Worm (Caenorhabditis elegans) whole organism, midembryonic: ENCODE data around the gene nhr-155.

Experiments used
- T22C8.4 ChIP-seq: fragments of 200-800 bp; sonication (Bioruptor generic); IDR thresholded peaks from 2 replicates; pipeline ENCODE4 v1.3.6; 2022; ENCODE audit warnings: missing genetic modification characterization, missing compliant biosample characterization
- cog-1 ChIP-seq: sonication (generic microtip); optimal IDR thresholded peaks from 2 replicates; lab custom pipeline; 2016; ENCODE audit warnings: missing genetic modification characterization, missing compliant biosample characterization
- flt-1 ChIP-seq: fragments of 200-800 bp; sonication (Bioruptor generic); IDR thresholded peaks from 2 replicates; pipeline ENCODE4 v1.3.6; 2022; ENCODE audit warnings: missing genetic modification characterization, missing compliant biosample characterization
- klf-2 ChIP-seq: fragments of 200-800 bp; sonication (Bioruptor generic); conservative IDR thresholded peaks from 2 replicates; pipeline ENCODE4 v1.3.6; 2022; ENCODE audit warnings: missing genetic modification reagents, missing genetic modification characterization, missing compliant biosample characterization
- med-1 ChIP-seq: sonication (generic microtip); optimal IDR thresholded peaks from 2 replicates; lab custom pipeline; 2017; ENCODE audit warnings: missing genetic modification characterization, mild to moderate bottlenecking, missing compliant biosample characterization, antibody characterized with exemption, missing genetic modification reagents; ENCODE audit not compliant: insufficient read depth
- ref-1 ChIP-seq: fragments of 200-800 bp; sonication (Bioruptor generic); conservative IDR thresholded peaks from 2 replicates; pipeline ENCODE4 v1.3.6; 2022; ENCODE audit warnings: missing genetic modification reagents, missing genetic modification characterization, missing compliant biosample characterization
- tab-1 ChIP-seq: fragments of 200-800 bp; sonication (Bioruptor generic); IDR thresholded peaks from 2 replicates; pipeline ENCODE4 v1.3.6; 2022; ENCODE audit warnings: missing genetic modification characterization, missing compliant biosample characterization
- ztf-23 ChIP-seq: fragments of 200-800 bp; sonication (Bioruptor generic); IDR thresholded peaks from 2 replicates; pipeline ENCODE4 v1.3.6; 2022; ENCODE audit warnings: missing genetic modification reagents, missing genetic modification characterization, missing compliant biosample characterization
- ztf-29 ChIP-seq: fragments of 200-800 bp; sonication (Bioruptor generic); IDR thresholded peaks from 2 replicates; pipeline ENCODE4 v1.3.6; 2022; ENCODE audit warnings: missing genetic modification reagents, missing genetic modification characterization, missing compliant biosample characterization

The nhr-155 gene

ce11 chrV:547980-548379 is 8.7 kb downstream of the nhr-155 start, which contains the start of gene C14C6.6:
Gene C14C6.6 (minus strand): TSS chrV:548080.
- TF ChIP-seq med-1 (GFP tag; lab: Kevin White, UChicago) (no peak), klf-2 (no peak)

- TF ChIP-seq flt-1 (GFP tag; lab: Robert Waterston, UW) (no peak), cog-1 (no peak), ztf-23 (GFP tag; lab: Robert Waterston, UW) (no peak)
Measured at ce11 chrV:552406-552805, 13.1 kb downstream of the nhr-155 start.

DNA sequence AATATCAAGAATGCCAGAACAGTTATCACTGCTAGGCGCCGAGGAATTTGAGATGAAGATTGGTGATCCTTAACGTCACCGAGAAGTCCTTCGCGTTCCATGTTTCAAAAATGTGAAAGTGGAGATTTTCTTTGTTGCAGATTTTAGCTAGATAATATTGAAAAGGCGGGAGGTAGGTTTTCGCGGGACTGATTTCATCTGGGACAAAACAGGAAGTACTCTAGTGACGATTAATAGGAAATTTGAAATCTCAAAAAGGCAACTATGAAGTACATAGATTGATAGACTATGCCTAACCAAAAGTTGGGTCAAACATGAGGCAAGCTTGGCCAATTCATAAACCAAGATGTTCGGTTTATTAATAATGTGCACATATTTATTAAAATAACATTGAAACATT is 13.8 kb downstream of the nhr-155 start, which contains the start of gene C14C6.8:
Gene C14C6.8 (minus strand): TSS at position 101 of the 400 bp plus-strand sequence.
- no peak for TF ChIP-seq klf-2
- TF ChIP-seq tab-1 (GFP tag; lab: Robert Waterston, UW) = no peak
- TF ChIP-seq ztf-29 = no peak

DNA sequence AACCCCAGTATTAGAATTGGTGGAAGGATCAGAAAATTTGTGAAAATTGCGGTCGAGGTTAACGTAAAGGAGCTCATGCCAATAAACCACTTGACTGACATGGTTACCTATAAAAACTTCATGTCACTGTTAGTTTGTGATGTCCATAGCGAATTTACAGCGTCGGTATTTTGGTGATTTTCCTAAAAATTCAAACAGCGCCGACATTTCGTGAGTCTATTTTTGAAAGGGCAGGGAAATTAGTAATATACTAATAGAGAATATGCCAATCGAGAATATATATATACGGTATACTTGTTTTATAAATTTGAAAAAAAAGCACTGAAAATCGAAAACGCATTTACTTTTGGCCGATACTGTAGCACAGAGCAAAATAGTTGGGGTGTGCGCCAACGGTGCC is 16.8 kb downstream of the nhr-155 start, which contains the start of gene srx-8:
Gene srx-8 (minus strand): TSS at position 101 of the 400 bp plus-strand sequence.
- TF ChIP-seq ztf-29 (no peak), tab-1 (GFP tag; lab: Robert Waterston, UW) (no peak), ztf-23 (GFP tag; lab: Robert Waterston, UW) (no peak), flt-1 (GFP tag; lab: Robert Waterston, UW) (no peak), klf-2 (no peak)

- no peak for TF ChIP-seq flt-1 (GFP tag; lab: Robert Waterston, UW)
- TF ChIP-seq ref-1 = no peak
- TF ChIP-seq med-1 (GFP tag; lab: Kevin White, UChicago) = no peak
- TF ChIP-seq ztf-29 = no peak
- no peak for TF ChIP-seq cog-1
- no peak for TF ChIP-seq ztf-23 (GFP tag; lab: Robert Waterston, UW)
- no peak for TF ChIP-seq klf-2
- no peak for TF ChIP-seq tab-1 (GFP tag; lab: Robert Waterston, UW)
- no peak for TF ChIP-seq T22C8.4 (GFP tag; lab: Robert Waterston, UW)
Measured at ce11 chrV:559940-560339, 20.7 kb downstream of the nhr-155 start, which contains the start of gene srx-7. Gene srx-7 (plus strand): TSS chrV:560195.

ce11 chrV:562834-563233 is 23.6 kb downstream of the nhr-155 start, which contains the start of gene C14C6.2:
Gene C14C6.2 (plus strand): TSS chrV:563134.
- no peak for TF ChIP-seq T22C8.4 (GFP tag; lab: Robert Waterston, UW)
- TF ChIP-seq med-1 (GFP tag; lab: Kevin White, UChicago) = no peak
- TF ChIP-seq klf-2 = no peak
- TF ChIP-seq ztf-23 (GFP tag; lab: Robert Waterston, UW) = no peak
- no peak for TF ChIP-seq ref-1
- no peak for TF ChIP-seq ztf-29
- no peak for TF ChIP-seq cog-1
- TF ChIP-seq flt-1 (GFP tag; lab: Robert Waterston, UW) = no peak
- TF ChIP-seq tab-1 (GFP tag; lab: Robert Waterston, UW) = no peak

DNA sequence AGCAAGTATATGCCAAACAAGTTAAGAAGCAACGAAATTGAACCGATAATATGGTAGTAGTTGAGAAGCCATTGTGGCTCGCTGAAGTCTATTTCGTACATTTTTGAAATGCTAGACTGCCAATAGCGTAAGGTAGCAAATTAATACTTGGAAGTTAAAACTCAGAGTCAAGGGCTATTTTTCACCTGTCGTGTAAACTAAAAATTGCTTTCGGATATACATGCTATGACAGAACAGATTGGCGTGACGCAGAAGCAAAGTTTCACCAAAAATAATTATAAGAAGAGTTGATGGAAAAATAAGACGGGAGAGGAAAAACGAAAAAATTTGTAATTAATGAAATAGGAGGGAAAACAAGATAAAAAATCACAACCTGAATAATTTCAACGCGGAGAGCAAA is 26.7 kb downstream of the nhr-155 start, which contains the start of gene sri-73:
Gene sri-73 (minus strand): TSS at position 101 of the 400 bp plus-strand sequence.
- no peak for TF ChIP-seq flt-1 (GFP tag; lab: Robert Waterston, UW)
- TF ChIP-seq ref-1 = no peak
- TF ChIP-seq tab-1 (GFP tag; lab: Robert Waterston, UW) = no peak
- TF ChIP-seq klf-2 = no peak
- TF ChIP-seq cog-1 = no peak
- no peak for TF ChIP-seq T22C8.4 (GFP tag; lab: Robert Waterston, UW)
- no peak for TF ChIP-seq ztf-29
- no peak for TF ChIP-seq ztf-23 (GFP tag; lab: Robert Waterston, UW)
- no peak for TF ChIP-seq med-1 (GFP tag; lab: Kevin White, UChicago)

- TF ChIP-seq med-1 (GFP tag; lab: Kevin White, UChicago) (no peak), T22C8.4 (GFP tag; lab: Robert Waterston, UW) (no peak), ztf-29 (no peak), flt-1 (GFP tag; lab: Robert Waterston, UW) (no peak), cog-1 (no peak)
Measured at ce11 chrV:568105-568504, 28.8 kb downstream of the nhr-155 start, which contains the start of gene sri-72. Gene sri-72 (minus strand): TSS chrV:568205.

DNA sequence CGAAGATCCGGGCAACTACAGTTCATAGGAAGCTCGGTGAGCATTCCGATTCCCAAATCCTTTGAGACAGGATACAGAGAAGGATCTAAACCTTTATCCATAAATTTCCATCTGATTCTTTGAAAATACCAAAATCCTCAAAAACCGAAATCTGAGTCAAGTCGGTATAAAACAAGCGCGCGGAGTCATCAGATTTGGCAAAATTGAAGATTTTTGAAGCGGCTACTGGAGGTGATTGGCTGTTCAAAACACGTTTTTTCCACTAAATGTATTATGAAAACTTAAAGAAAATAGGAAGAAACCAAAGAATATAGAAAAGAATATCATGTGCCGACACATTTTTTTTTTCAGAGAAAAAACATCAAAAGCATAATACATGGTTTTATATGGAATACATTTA is 35.4 kb downstream of the nhr-155 start, which contains the start of gene C14C6.13:
Gene C14C6.13 (minus strand): TSS at position 101 of the 400 bp plus-strand sequence.
- TF ChIP-seq tab-1 (GFP tag; lab: Robert Waterston, UW) = no peak
- no peak for TF ChIP-seq klf-2
- TF ChIP-seq ref-1 = no peak
- TF ChIP-seq ztf-29 = no peak
- TF ChIP-seq flt-1 (GFP tag; lab: Robert Waterston, UW) = no peak
- no peak for TF ChIP-seq cog-1
- TF ChIP-seq med-1 (GFP tag; lab: Kevin White, UChicago) = no peak
- no peak for TF ChIP-seq T22C8.4 (GFP tag; lab: Robert Waterston, UW)
- no peak for TF ChIP-seq ztf-23 (GFP tag; lab: Robert Waterston, UW)

DNA sequence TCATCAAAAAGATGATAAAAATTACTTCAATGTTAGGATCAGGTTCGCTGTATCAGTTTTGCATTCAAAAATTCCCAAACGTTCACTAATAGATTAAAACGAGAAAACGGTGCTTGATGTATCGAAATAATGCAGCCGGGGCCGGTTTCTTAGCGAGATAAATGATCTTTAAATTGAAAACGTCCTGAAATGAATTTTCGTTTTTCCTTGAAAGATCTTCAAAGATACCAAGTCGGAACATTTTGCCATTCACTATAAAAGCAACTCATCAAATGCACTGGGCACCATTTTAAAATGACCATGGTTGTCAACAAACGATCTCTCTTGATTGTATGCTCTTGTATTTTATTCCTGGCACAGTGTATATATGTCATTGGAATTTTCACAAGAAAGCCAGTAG is 36.8 kb downstream of the nhr-155 start, which contains the start of gene K06H6.5:
Gene K06H6.5 (plus strand): TSS at position 301 of the 400 bp plus-strand sequence.
- TF ChIP-seq ztf-29 (no peak), flt-1 (GFP tag; lab: Robert Waterston, UW) (no peak), ref-1 (no peak), ztf-23 (GFP tag; lab: Robert Waterston, UW) (no peak), tab-1 (GFP tag; lab: Robert Waterston, UW) (no peak)

- no peak for TF ChIP-seq ztf-29
- TF ChIP-seq ztf-23 (GFP tag; lab: Robert Waterston, UW) = no peak
- no peak for TF ChIP-seq cog-1
Measured at ce11 chrV:576918-577317, 37.7 kb downstream of the nhr-155 start.
